Fruit fly (Drosophila melanogaster): Measurements from ENCODE around the gene CG43138.

CG43138 gene

DNA sequence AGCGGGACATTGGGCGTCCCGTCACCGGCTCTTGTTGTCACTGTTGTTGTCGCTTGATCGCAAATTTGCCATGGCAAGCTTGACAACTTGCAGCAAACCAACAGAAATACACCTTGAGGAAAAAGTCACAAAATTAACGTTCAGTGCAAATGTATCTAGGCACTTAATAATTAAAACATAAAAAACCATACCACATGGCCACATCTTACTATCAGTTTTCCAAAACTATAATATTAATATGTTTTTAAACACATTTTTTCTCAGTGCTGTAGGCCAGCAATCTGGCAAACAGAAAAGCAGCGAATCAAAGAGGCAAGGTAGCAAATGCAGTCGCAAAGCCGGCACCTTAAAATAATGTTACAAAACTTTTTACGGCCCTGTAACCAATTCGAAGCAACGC, 18.3 kb downstream of the CG43138 start (continued):
- TF ChIP-seq topi (GFP tag; optimal IDR thresholded peaks at IDR 0.05) (peak; percentile 20), CG3919 (GFP tag; optimal IDR thresholded peaks at IDR 0.05) (peak; percentile 47), CG8319 (GFP tag; optimal IDR thresholded peaks at IDR 0.05) (no peak), Ets21C (GFP tag; optimal IDR thresholded peaks at IDR 0.05) (no peak), CG9139 (GFP tag; optimal IDR thresholded peaks at IDR 0.05) (no peak), CG31627 (GFP tag; optimal IDR thresholded peaks at IDR 0.05) (no peak), CG8632 (GFP tag; optimal IDR thresholded peaks at IDR 0.05) (no peak), CG6792 (GFP tag; optimal IDR thresholded peaks at IDR 0.05) (peak; percentile 0), net (GFP tag; optimal IDR thresholded peaks at IDR 0.05) (no peak), acj6 (GFP tag; optimal IDR thresholded peaks at IDR 0.05) (peak; percentile 0), CG3032 (tag; optimal IDR thresholded peaks at IDR 0.05) (peak; percentile 62), CG6854 (GFP tag; optimal IDR thresholded peaks at IDR 0.05) (no peak), CG16779 (tag; optimal IDR thresholded peaks at IDR 0.05) (no peak), CG11762 (GFP tag; optimal IDR thresholded peaks at IDR 0.05; ENCODE audit: insufficient read depth) (no peak), ss (GFP tag; optimal IDR thresholded peaks at IDR 0.05) (no peak), fkh (GFP tag; optimal IDR thresholded peaks at IDR 0.05) (no peak), Eip78C (GFP tag) (peak; percentile 84), CG4318 (GFP tag; optimal IDR thresholded peaks at IDR 0.05) (no peak)

DNA sequence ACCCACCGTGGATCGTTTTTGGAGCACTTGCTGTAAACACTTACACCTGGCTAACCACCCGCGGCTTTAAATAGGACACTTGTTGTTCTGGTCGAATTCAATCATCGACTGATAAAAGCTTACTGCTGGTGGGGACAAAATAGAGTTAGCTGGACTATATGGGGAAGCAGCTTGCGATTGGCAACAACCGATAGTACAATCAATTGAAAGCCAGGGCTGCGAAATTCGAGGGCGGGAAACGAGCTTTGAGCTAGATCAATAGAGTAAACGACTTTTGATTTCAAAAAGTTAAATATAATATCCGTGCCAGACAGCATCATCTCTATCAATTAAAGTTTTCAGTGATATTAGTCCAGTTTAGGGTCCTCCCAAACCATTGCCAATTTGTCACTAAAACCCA, 19.8 kb downstream of the CG43138 start, which contains the start of gene CG32719:
Gene CG32719, minus strand, starts transcription at position 101 of the 400 bp plus-strand sequence.
- no peak for TF ChIP-seq CG4318 (GFP tag; optimal IDR thresholded peaks at IDR 0.05)
- no peak for TF ChIP-seq fd85E (GFP tag; optimal IDR thresholded peaks at IDR 0.05)
- no peak for TF ChIP-seq Ets21C (GFP tag; optimal IDR thresholded peaks at IDR 0.05)
- TF ChIP-seq Gug (GFP tag; IDR thresholded peaks at IDR 0.05), result no peak
- no peak for TF ChIP-seq CG9139 (GFP tag; optimal IDR thresholded peaks at IDR 0.05)
- no peak for TF ChIP-seq eg (GFP tag; IDR thresholded peaks at IDR 0.05)
- no peak for TF ChIP-seq CG6808 (GFP tag; optimal IDR thresholded peaks at IDR 0.05)

DNA sequence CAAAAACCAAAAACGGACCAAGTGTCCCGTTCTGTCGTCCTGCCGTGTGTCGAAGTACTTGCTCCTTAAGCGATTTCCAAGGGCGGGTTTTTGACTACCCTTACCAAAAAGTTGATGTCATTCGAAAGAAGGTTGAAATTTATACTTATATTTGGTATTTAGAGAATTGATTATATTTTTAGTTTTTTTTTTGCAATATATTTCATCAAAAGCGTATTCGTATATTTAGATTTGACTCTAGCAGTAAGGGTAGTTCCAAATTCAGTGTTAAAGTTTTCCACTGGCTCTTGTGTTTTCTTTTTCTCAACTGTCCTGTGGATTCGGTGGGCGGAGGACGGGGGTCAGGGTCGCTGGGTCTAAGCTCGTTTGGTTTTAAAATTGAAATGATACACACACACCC, 22.6 kb downstream of the CG43138 start:
- no peak for TF ChIP-seq Hr39 (GFP tag; optimal IDR thresholded peaks at IDR 0.05)
- no peak for TF ChIP-seq CG11902 (GFP tag; optimal IDR thresholded peaks at IDR 0.05)
- TF ChIP-seq CG9139 (GFP tag; optimal IDR thresholded peaks at IDR 0.05), result no peak
- no peak for TF ChIP-seq CG10669 (GFP tag; optimal IDR thresholded peaks at IDR 0.05)
- peak; percentile 51 for TF ChIP-seq svp (GFP tag)
- peak; percentile 24 for TF ChIP-seq esn (GFP tag; optimal IDR thresholded peaks at IDR 0.05)
- TF ChIP-seq Met (GFP tag; optimal IDR thresholded peaks at IDR 0.05), result peak; percentile 19
- no peak for TF ChIP-seq CG3919 (GFP tag; optimal IDR thresholded peaks at IDR 0.05)
- no peak for TF ChIP-seq net (GFP tag; optimal IDR thresholded peaks at IDR 0.05)
- TF ChIP-seq CG7368 (GFP tag; optimal IDR thresholded peaks at IDR 0.05), result no peak
- TF ChIP-seq Eip78C (GFP tag), result peak; percentile 46

DNA sequence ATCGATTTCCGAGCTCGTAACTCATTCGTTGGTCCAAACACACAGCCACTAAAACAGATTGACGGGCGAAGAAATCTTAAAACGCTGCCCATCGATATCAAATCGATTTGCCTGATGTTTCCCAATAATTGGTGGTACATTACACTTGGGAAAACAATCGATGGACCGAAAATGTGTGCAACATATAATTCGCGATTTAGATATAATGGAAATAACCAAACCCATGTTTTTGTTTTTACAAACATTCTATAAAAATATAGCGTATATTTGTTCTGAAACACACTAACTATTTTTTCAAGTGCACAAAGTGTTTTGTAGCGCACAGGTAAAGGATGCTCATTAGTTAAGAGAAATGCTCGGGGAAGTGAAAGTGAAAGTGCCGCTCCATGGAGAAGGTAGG, 24.0 kb downstream of the CG43138 start:
- TF ChIP-seq Eip78C (GFP tag) (peak; percentile 1), salr (GFP tag; optimal IDR thresholded peaks at IDR 0.05) (no peak), cyc (GFP tag; optimal IDR thresholded peaks at IDR 0.05) (no peak)

DNA sequence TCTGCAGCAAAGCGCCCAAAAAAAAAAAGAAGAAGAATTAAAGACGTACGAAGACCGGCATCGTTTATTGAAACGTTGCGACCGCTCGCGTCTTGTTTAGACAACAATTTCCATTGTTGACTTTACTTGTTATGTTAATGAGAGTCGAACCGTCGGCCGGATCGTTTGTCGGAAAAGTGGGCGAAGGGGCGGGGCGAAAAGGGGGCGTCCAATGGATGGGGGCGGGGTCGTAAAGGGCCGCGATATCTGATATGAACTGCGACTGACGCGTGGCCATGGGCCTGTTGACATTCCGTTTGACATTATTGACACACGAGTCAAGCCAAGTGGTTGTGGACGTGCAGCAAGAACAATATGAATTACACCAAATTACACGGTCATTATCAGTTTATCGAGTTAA, 25.3 kb downstream of the CG43138 start:
- no peak for TF ChIP-seq svp (GFP tag)
- TF ChIP-seq fkh (GFP tag; optimal IDR thresholded peaks at IDR 0.05), result peak; percentile 90

DNA sequence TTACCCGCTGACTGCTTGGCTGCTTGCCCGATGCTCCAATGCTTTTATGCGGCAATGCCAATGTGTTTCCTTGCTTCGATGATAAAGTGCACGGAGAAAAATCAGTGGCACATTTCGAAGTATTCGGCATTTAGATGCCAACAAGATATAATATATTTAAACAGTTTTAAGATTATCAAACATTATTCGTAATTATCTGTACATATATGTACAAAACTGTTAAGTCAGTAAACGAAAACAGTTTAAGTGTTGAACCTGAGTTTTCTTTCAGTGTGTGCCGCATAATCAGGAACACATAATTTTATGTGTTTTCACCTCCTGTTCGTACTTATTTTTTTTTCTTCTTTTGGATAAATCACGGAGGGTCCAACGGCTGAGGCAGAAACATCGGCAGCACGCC, 28.2 kb downstream of the CG43138 start:
- TF ChIP-seq fd85E (GFP tag; optimal IDR thresholded peaks at IDR 0.05) (no peak), CG6854 (GFP tag; optimal IDR thresholded peaks at IDR 0.05) (no peak), CG11902 (GFP tag; optimal IDR thresholded peaks at IDR 0.05) (no peak), CG16779 (tag; optimal IDR thresholded peaks at IDR 0.05) (no peak), fkh (GFP tag; optimal IDR thresholded peaks at IDR 0.05) (no peak), CG32006 (GFP tag; optimal IDR thresholded peaks at IDR 0.05) (peak; percentile 18), CG6808 (GFP tag; optimal IDR thresholded peaks at IDR 0.05) (peak; percentile 44), Ets21C (GFP tag; optimal IDR thresholded peaks at IDR 0.05) (no peak), CG8632 (GFP tag; optimal IDR thresholded peaks at IDR 0.05) (no peak), Hr39 (GFP tag; optimal IDR thresholded peaks at IDR 0.05) (peak; percentile 24), pdm3 (GFP tag; optimal IDR thresholded peaks at IDR 0.05) (peak; percentile 43), topi (GFP tag; optimal IDR thresholded peaks at IDR 0.05) (peak; percentile 56), lz (GFP tag; optimal IDR thresholded peaks at IDR 0.05) (peak; percentile 33), CG3032 (tag; optimal IDR thresholded peaks at IDR 0.05) (peak; percentile 32), Hr4 (GFP tag; optimal IDR thresholded peaks at IDR 0.05) (no peak), CG15336 (GFP tag; IDR thresholded peaks at IDR 0.05) (peak; percentile 21; the same call in 1 of the 2 replicates), CG7368 (GFP tag; optimal IDR thresholded peaks at IDR 0.05) (peak; percentile 18), CG6276 (GFP tag; optimal IDR thresholded peaks at IDR 0.05) (no peak), achi (GFP tag; optimal IDR thresholded peaks at IDR 0.05) (peak; percentile 41), CG8119 (GFP tag; IDR thresholded peaks at IDR 0.05) (0 out of 3 replicates have a peak, but pooled peaks have one; percentile 38), fd59A (GFP tag; optimal IDR thresholded peaks at IDR 0.05) (peak; percentile 15), dac (GFP tag; optimal IDR thresholded peaks at IDR 0.05) (no peak)
